Worm (Caenorhabditis elegans) whole organism, L1 larva: Measurements from ENCODE around the gene gcy-37.

Experiments used
- lin-39 ChIP-seq: fragments of 150-350 bp; optimal IDR thresholded peaks from 2 replicates; lab custom pipeline; 2014; ENCODE audit warnings: missing biosample characterization, missing genetic modification reagents, missing genetic modification characterization
- unc-130 ChIP-seq: fragments of 150-350 bp; optimal IDR thresholded peaks from 2 replicates; lab custom pipeline; 2017; ENCODE audit warnings: missing biosample characterization, missing genetic modification characterization, inconsistent platforms
- unc-62 ChIP-seq: fragments of 150-350 bp; optimal IDR thresholded peaks from 2 replicates; lab custom pipeline; 2014; ENCODE audit warnings: missing biosample characterization, missing genetic modification reagents, missing genetic modification characterization
- unc-98 ChIP-seq: fragments of 200-800 bp; sonication (Bioruptor generic); IDR thresholded peaks from 2 replicates; pipeline ENCODE4 v1.3.6; 2022; ENCODE audit warnings: missing genetic modification characterization, missing compliant biosample characterization

DNA sequence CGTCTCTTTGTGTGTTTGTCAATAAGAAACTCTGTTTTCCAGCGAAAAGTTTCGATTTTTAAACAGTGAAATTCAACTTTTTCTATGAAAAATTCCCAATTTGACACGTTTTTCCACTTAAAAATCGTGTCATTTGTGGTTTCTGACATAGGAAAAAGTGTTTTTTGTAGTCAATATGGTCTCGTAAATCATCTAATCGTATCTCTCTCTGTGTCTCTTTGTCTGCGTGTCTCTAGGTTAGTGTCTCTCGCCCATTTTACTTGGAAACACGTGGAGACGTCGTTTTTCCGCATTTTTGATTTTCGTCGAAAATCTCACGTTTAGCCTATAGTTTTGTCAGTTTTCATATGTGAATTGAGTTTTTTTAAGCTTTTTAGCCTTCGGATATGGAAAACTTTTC is 36.6 kb upstream of the gcy-37 start:
- TF ChIP-seq unc-62 (no peak), unc-130 (tag; lab: Kevin White, UChicago) (no peak), unc-98 (GFP tag; lab: Robert Waterston, UW) (no peak), lin-39 (tag; lab: Kevin White, UChicago) (no peak)
